Worm (Caenorhabditis elegans): ENCODE data around the gene T23F11.2.

DNA sequence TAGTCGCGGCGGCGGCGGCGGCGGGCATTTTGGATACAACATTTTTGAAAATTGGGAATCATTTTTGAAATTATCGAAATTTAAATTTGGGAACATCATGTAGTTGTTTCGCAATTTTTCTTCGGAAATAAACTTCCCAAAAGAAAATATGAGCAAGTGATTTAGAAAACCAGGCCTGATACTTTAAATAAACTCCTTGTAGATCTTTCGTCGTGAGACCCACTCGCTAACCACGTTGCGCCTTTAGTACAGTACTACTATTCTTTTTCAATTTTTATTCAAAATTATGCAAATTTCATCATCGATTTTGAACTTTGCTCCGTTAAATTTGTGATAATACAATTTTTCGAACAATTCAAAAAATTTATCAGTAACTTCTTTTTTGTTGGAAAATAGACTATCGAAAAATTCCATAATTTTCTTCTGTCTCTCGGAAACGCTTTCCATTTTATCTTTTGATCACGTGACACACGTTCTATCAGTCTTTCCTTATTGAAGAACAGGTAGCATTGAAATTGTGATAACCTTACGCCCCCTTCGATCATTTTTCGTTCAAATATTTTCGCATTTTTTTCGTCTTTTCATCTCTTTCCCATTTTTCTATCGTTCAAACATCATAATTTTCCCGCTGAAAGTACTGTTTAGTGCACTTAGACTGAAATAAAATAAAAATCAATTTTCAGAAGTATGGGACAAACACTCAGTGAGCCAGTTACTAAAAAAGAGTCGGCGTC is 5.3 kb downstream of the T23F11.2 start, which contains the start of gene ppm-2:
- TF ChIP-seq ztf-11 (tag; optimal IDR thresholded peaks at IDR 0.05) (no peak), rnt-1 (tag; optimal IDR thresholded peaks at IDR 0.05) (no peak), nhr-28 (tag; optimal IDR thresholded peaks at IDR 0.05) (no peak), lsy-2 (tag; optimal IDR thresholded peaks at IDR 0.05) (no peak)

Data from whole organism, L1 larva.